Fruit fly (Drosophila melanogaster): Measurements from ENCODE around the gene dop.

dm6 chr3L:15616900-15617299, 51.1 kb downstream of the dop start:
- TF ChIP-seq Jra (GFP tag; optimal IDR thresholded peaks at IDR 0.05) = no peak
- TF ChIP-seq dl (GFP tag; optimal IDR thresholded peaks at IDR 0.05; ENCODE audit: insufficient read depth in 1 of 2, partially characterized antibody in 2 of 2) = no peak
- no peak for TF ChIP-seq Hnf4 (GFP tag; optimal IDR thresholded peaks at IDR 0.05)
